Worm (Caenorhabditis elegans): ENCODE data around the gene sri-19.

The sri-19 gene

ce11 chrIV:10918877-10919560 lies 39.2 kb upstream of the sri-19 start:
- peak; percentile 45 for TF ChIP-seq hlh-1 (tag; optimal IDR thresholded peaks at IDR 0.05)
- TF ChIP-seq ham-2 (GFP tag; optimal IDR thresholded peaks at IDR 0.05) = no peak
- TF ChIP-seq pha-4 (tag; optimal IDR thresholded peaks at IDR 0.05) = peak; percentile 39
- peak; percentile 27 for TF ChIP-seq elt-1 (tag; optimal IDR thresholded peaks at IDR 0.05; ENCODE audit: borderline replicate concordance, insufficient read depth)
- TF ChIP-seq elt-3 (tag; optimal IDR thresholded peaks at IDR 0.05) = no peak
- peak; percentile 32 for TF ChIP-seq ceh-39 (tag; optimal IDR thresholded peaks at IDR 0.05)
- no peak for TF ChIP-seq sem-2 (GFP tag; optimal IDR thresholded peaks at IDR 0.05)
- TF ChIP-seq unc-120 (tag; optimal IDR thresholded peaks at IDR 0.05; ENCODE audit: poor library complexity, severe bottlenecking) = peak; percentile 13
- TF ChIP-seq M03D4.4 (tag; optimal IDR thresholded peaks at IDR 0.05) = peak; percentile 30
- TF ChIP-seq ces-1 (GFP tag; optimal IDR thresholded peaks at IDR 0.05) = peak; percentile 79
- peak; percentile 20 for TF ChIP-seq nhr-237 (tag; optimal IDR thresholded peaks at IDR 0.05)
- no peak for TF ChIP-seq lin-32 (GFP tag; optimal IDR thresholded peaks at IDR 0.05)
- no peak for TF ChIP-seq tbx-8 (GFP tag; optimal IDR thresholded peaks at IDR 0.05)
- TF ChIP-seq mls-2 (tag; optimal IDR thresholded peaks at IDR 0.05) = peak; percentile 48
- no peak for TF ChIP-seq snpc-4 (tag; optimal IDR thresholded peaks at IDR 0.05)
- peak; percentile 21 for TF ChIP-seq lsy-2 (tag; optimal IDR thresholded peaks at IDR 0.05)
- TF ChIP-seq unc-62 (GFP tag; optimal IDR thresholded peaks at IDR 0.05) = peak; percentile 14
- TF ChIP-seq mep-1 (tag; optimal IDR thresholded peaks at IDR 0.05) = peak; percentile 40
- TF ChIP-seq ceh-43 (GFP tag; optimal IDR thresholded peaks at IDR 0.05) = no peak

ce11 chrIV:10919770-10920169 lies 38.4 kb upstream of the sri-19 start, which contains the start of gene rbr-2:
Gene rbr-2 (plus strand): TSS chrIV:10920070.
- TF ChIP-seq ham-2 (GFP tag; optimal IDR thresholded peaks at IDR 0.05) = no peak
- no peak for TF ChIP-seq ceh-39 (tag; optimal IDR thresholded peaks at IDR 0.05)
- TF ChIP-seq ceh-43 (GFP tag; optimal IDR thresholded peaks at IDR 0.05) = no peak
- TF ChIP-seq cnd-1 (tag; optimal IDR thresholded peaks at IDR 0.05) = no peak
- no peak for TF ChIP-seq snpc-4 (tag; optimal IDR thresholded peaks at IDR 0.05)
- no peak for TF ChIP-seq mep-1 (tag; optimal IDR thresholded peaks at IDR 0.05)
- no peak for TF ChIP-seq zip-8 (tag; optimal IDR thresholded peaks at IDR 0.05)
- TF ChIP-seq mls-2 (tag; optimal IDR thresholded peaks at IDR 0.05) = no peak
- no peak for TF ChIP-seq nhr-76 (tag; optimal IDR thresholded peaks at IDR 0.05)
- TF ChIP-seq flh-1 (GFP tag; optimal IDR thresholded peaks at IDR 0.05) = no peak

ce11 chrIV:10933062-10933552 lies 25.1 kb upstream of the sri-19 start, which contains the start of the genes dnc-1 and lsm-7:
Gene dnc-1 (minus strand): TSS chrIV:10933203.
Gene lsm-7 (plus strand): TSS chrIV:10933502.
- TF ChIP-seq ham-2 (GFP tag; optimal IDR thresholded peaks at IDR 0.05) (no peak), flh-1 (GFP tag; optimal IDR thresholded peaks at IDR 0.05) (no peak), cnd-1 (tag; optimal IDR thresholded peaks at IDR 0.05) (peak; percentile 4), unc-120 (tag; optimal IDR thresholded peaks at IDR 0.05; ENCODE audit: poor library complexity, severe bottlenecking) (peak; percentile 18), nhr-237 (tag; optimal IDR thresholded peaks at IDR 0.05) (no peak), mep-1 (tag; optimal IDR thresholded peaks at IDR 0.05) (peak; percentile 54), lsy-2 (tag; optimal IDR thresholded peaks at IDR 0.05) (peak; percentile 71), blmp-1 (tag; optimal IDR thresholded peaks at IDR 0.05) (no peak), bed-3 (GFP tag; optimal IDR thresholded peaks at IDR 0.05) (no peak), M03D4.4 (tag; optimal IDR thresholded peaks at IDR 0.05) (no peak), ceh-39 (tag; optimal IDR thresholded peaks at IDR 0.05) (peak; percentile 15), mls-2 (tag; optimal IDR thresholded peaks at IDR 0.05) (peak; percentile 24), unc-62 (GFP tag; optimal IDR thresholded peaks at IDR 0.05) (no peak)

- no peak for TF ChIP-seq sem-2 (GFP tag; optimal IDR thresholded peaks at IDR 0.05)
- no peak for TF ChIP-seq nhr-2 (tag; optimal IDR thresholded peaks at IDR 0.05)
- TF ChIP-seq drap-1 (GFP tag; optimal IDR thresholded peaks at IDR 0.05) = no peak
- no peak for TF ChIP-seq ceh-43 (GFP tag; optimal IDR thresholded peaks at IDR 0.05)
- no peak for TF ChIP-seq nhr-237 (tag; optimal IDR thresholded peaks at IDR 0.05)
- no peak for TF ChIP-seq pha-4 (tag; optimal IDR thresholded peaks at IDR 0.05)
- TF ChIP-seq unc-39 (tag; optimal IDR thresholded peaks at IDR 0.05) = no peak
- TF ChIP-seq lsy-2 (tag; optimal IDR thresholded peaks at IDR 0.05) = no peak
- no peak for TF ChIP-seq unc-62 (GFP tag; optimal IDR thresholded peaks at IDR 0.05)
- no peak for TF ChIP-seq ceh-39 (tag; optimal IDR thresholded peaks at IDR 0.05)
Observed at ce11 chrIV:10933777-10934546, 24.2 kb upstream of the sri-19 start.

Measured in whole organism, mixed stage, embryonic.